Worm (Caenorhabditis elegans) whole organism, mixed stage, embryonic: ENCODE results near the gene Y61A9LA.1.

Source experiments
- elt-1 ChIP-seq: sonication (generic microtip); optimal IDR thresholded peaks from 2 replicates; lab custom pipeline; 2017; ENCODE audit warnings: missing genetic modification characterization, mild to moderate bottlenecking, missing compliant biosample characterization, antibody characterized with exemption, moderate library complexity, borderline replicate concordance; ENCODE audit not compliant: insufficient read depth
- elt-3 ChIP-seq: fragments of 150-350 bp; optimal IDR thresholded peaks from 2 replicates; lab custom pipeline; 2014; ENCODE audit warnings: missing biosample characterization, missing genetic modification characterization
- lsy-2 ChIP-seq: fragments of 150-350 bp; optimal IDR thresholded peaks from 2 replicates; lab custom pipeline; 2014; ENCODE audit warnings: missing biosample characterization, missing genetic modification characterization
- nhr-12 ChIP-seq: fragments of 150-350 bp; optimal IDR thresholded peaks from 2 replicates; lab custom pipeline; 2014; ENCODE audit warnings: missing biosample characterization, missing genetic modification characterization

DNA sequence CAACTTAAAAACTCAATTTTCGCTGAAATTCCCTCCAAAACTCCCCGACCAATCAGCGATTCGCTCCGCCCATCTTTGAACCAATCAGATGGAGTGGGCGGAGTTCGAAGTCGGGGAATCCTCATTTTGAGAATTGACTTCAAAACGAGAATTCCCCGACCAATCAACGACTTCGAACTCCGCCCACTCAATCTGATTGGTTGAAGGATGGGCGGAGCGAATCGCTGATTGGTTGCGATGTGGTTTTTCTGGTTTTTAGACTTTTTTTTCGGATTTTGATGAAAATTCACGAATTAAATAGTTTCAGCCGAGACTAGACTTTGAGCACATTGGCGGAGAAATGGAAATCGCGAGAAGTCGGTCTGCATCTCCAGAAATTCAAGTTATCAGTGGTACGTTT lies 13.1 kb upstream of the Y61A9LA.1 start:
- no peak for TF ChIP-seq lsy-2
- TF ChIP-seq elt-1 (tag; lab: Kevin White, UChicago) = no peak
- TF ChIP-seq nhr-12 (tag; lab: Kevin White, UChicago) = no peak
- no peak for TF ChIP-seq elt-3 (tag; lab: Kevin White, UChicago)
